Worm (Caenorhabditis elegans): ENCODE measurements around the gene B0238.15.
A peak's percentile ranks its signal among the peaks of the same experiment; 100 is the strongest.

B0238.15 gene

DNA sequence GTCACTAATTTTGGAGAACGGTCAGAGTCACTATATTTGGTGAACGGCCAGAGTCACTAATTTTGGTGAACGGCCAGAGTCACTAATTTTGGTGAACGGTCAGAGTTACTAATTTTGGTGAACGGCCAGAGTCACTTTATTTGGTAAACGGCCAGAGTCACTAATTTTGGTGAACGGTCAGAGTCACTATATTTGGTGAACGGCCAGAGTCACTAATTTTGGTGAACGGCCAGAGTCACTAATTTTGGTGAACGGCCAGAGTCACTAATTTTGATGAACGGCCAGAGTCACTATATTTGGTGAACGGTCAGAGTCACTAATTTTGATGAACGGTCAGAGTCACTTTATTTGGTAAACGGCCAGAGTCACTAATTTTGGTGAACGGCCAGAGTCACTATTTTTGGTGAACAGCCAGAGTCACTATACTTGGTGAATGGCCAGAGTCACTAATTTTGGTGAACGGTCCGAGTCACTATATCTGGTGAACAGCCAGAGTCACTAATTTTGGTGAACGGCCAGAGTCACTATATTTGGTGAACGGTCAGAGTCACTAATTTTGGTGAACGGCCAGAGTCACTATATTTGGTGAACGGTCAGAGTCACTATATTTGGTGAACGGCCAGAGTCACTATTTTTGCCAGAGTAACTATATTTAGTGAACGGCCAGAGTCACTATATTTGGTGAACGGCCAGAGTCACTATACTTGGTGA lies 44.4 kb downstream of the B0238.15 start:
- peak; percentile 67 for TF ChIP-seq lsy-12 (tag; optimal IDR thresholded peaks at IDR 0.05)
- TF ChIP-seq nhr-43 (tag; optimal IDR thresholded peaks at IDR 0.05; ENCODE audit: poor library complexity, severe bottlenecking) = peak; percentile 10

DNA sequence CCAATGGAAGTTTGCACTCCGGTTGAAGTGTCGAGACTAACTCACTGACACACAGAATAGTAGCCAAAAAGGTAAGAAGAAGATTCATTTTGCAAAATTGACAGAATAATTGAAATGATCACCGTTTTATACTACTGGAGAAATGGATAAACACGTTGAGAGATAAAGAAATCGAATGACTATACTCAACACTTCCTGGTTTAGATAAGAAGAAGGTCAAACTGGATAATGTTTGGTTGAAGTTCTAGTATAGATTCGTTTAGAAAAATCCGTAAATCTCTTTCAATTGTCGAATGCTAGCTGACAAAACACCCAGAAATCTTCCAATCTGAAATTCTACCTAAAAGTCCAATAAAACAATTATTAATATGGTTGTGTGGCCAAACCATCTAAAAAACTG lies 47.3 kb downstream of the B0238.15 start, which contains the start of gene Y49G5A.1:
Y49G5A.1 (minus strand) TSS at position 101 of the 400 bp plus-strand sequence.
- no peak for TF ChIP-seq ceh-16 (tag; optimal IDR thresholded peaks at IDR 0.05)

DNA sequence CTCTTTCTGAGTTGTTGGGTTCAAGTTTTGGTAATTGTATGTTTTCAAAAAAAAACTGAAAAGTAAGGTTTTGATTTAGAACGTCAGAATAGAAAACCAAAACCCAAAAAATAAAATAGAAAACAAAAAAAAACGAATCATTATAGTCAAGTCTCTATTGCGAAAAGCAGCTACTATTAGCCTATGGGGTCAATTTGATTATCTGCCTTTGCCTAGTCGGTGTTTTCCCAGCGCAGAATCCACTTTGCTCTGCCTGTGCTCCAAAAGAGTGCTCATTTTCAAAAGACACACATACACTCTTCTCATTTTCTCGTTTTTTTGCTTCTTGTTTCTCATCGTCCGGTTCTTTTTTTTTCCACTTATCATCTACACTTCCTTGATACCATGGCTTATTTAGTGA lies 48.7 kb downstream of the B0238.15 start:
- TF ChIP-seq nhr-11 (tag; optimal IDR thresholded peaks at IDR 0.05) (no peak), snpc-4 (tag; optimal IDR thresholded peaks at IDR 0.05) (no peak), hmg-11 (tag; optimal IDR thresholded peaks at IDR 0.05) (no peak), elt-2 (tag; optimal IDR thresholded peaks at IDR 0.05) (no peak)

All from whole organism, L3 larva.